Worm (Caenorhabditis elegans) whole organism, L4 larva: ENCODE results near the gene strm-1.

Source experiments
- D1046.2 ChIP-seq: fragments of 200-800 bp; sonication (Bioruptor generic); IDR thresholded peaks from 2 replicates; pipeline ENCODE4 v1.3.6; 2022; ENCODE audit warnings: missing genetic modification characterization, missing compliant biosample characterization
- F44E2.7 ChIP-seq: fragments of 200-800 bp; sonication (Bioruptor generic); IDR thresholded peaks from 2 replicates; pipeline ENCODE4 v2.1.2; 2022; ENCODE audit warnings: missing genetic modification characterization, missing compliant biosample characterization
- Y48G9A.11 ChIP-seq: fragments of 200-800 bp; sonication (Bioruptor generic); IDR thresholded peaks from 2 replicates; pipeline ENCODE4 v1.3.6; 2022; ENCODE audit warnings: missing genetic modification reagents, missing genetic modification characterization, missing compliant biosample characterization
- Y75B8A.6 ChIP-seq: fragments of 200-800 bp; sonication (Bioruptor generic); IDR thresholded peaks from 2 replicates; pipeline ENCODE4 v1.3.6; 2022; ENCODE audit warnings: missing genetic modification reagents, missing genetic modification characterization, missing compliant biosample characterization
- ZK546.5 ChIP-seq, 2 experiments: sonication (generic microtip); optimal IDR thresholded peaks; 2 replicates each; lab custom pipeline; 2017; ENCODE audit warnings: missing biosample characterization in 2 of 2, missing genetic modification characterization in 2 of 2
- aha-1 ChIP-seq: fragments of 150-350 bp; peaks from one replicate; lab custom pipeline; 2014; ENCODE audit warnings: missing biosample characterization, missing genetic modification characterization
- ceh-28 ChIP-seq: fragments of 150-350 bp; optimal IDR thresholded peaks from 2 replicates; lab custom pipeline; 2014; ENCODE audit warnings: missing biosample characterization, missing genetic modification reagents, missing genetic modification characterization
- ceh-32 ChIP-seq: sonication (generic microtip); optimal IDR thresholded peaks from 2 replicates; lab custom pipeline; 2016; ENCODE audit warnings: mild to moderate bottlenecking, missing genetic modification characterization, missing compliant biosample characterization; ENCODE audit not compliant: poor library complexity
- ceh-62 ChIP-seq: sonication (generic microtip); optimal IDR thresholded peaks from 2 replicates; lab custom pipeline; 2017; ENCODE audit warnings: missing biosample characterization, missing genetic modification characterization
- daf-8 ChIP-seq: fragments of 200-800 bp; sonication (Bioruptor generic); IDR thresholded peaks from 2 replicates; pipeline ENCODE4 v1.3.6; 2022; ENCODE audit warnings: missing genetic modification characterization, missing compliant biosample characterization
- duxl-1 ChIP-seq: sonication (generic microtip); optimal IDR thresholded peaks from 2 replicates; lab custom pipeline; 2016; ENCODE audit warnings: mild to moderate bottlenecking, missing genetic modification characterization, moderate library complexity, missing compliant biosample characterization; ENCODE audit not compliant: poor library complexity
- egl-27 ChIP-seq: sonication (generic microtip); optimal IDR thresholded peaks from 3 replicates; lab custom pipeline; 2017; ENCODE audit warnings: missing biosample characterization, missing genetic modification reagents, missing genetic modification characterization
- egl-43 ChIP-seq: fragments of 200-800 bp; sonication (Bioruptor generic); IDR thresholded peaks from 2 replicates; pipeline ENCODE4 v1.3.6; 2022; ENCODE audit warnings: missing genetic modification reagents, missing genetic modification characterization, missing compliant biosample characterization
- hmg-1.1 ChIP-seq: fragments of 200-800 bp; sonication (Bioruptor generic); IDR thresholded peaks from 2 replicates; pipeline ENCODE4 v1.3.6; 2022; ENCODE audit warnings: missing genetic modification reagents, missing genetic modification characterization, missing compliant biosample characterization
- jun-1 ChIP-seq: fragments of 150-350 bp; optimal IDR thresholded peaks from 2 replicates; lab custom pipeline; 2014; ENCODE audit warnings: missing biosample characterization, missing genetic modification reagents, missing genetic modification characterization
- lin-38 ChIP-seq: fragments of 200-800 bp; sonication (Bioruptor generic); IDR thresholded peaks from 2 replicates; pipeline ENCODE4 v1.3.6; 2022; ENCODE audit warnings: missing genetic modification reagents, missing genetic modification characterization, missing compliant biosample characterization
- lin-39 ChIP-seq: fragments of 150-350 bp; optimal IDR thresholded peaks from 2 replicates; lab custom pipeline; 2014; ENCODE audit warnings: missing biosample characterization, missing genetic modification reagents, missing genetic modification characterization
- lsy-2 ChIP-seq, 2 experiments: fragments of 150-350 bp in 1 of 2; sonication (generic microtip) in 1 of 2; optimal IDR thresholded peaks; 2 replicates each; lab custom pipeline; 2014 to 2017; ENCODE audit warnings: missing biosample characterization in 2 of 2, missing genetic modification characterization in 2 of 2
- mep-1 ChIP-seq: fragments of 150-350 bp; sonication (generic microtip); optimal IDR thresholded peaks from 3 replicates; lab custom pipeline; 2014; ENCODE audit warnings: missing biosample characterization, missing genetic modification characterization
- mes-2 ChIP-seq: sonication (generic microtip); optimal IDR thresholded peaks from 2 replicates; lab custom pipeline; 2016; ENCODE audit warnings: missing genotype, mild to moderate bottlenecking, missing genetic modification characterization, missing compliant biosample characterization; ENCODE audit not compliant: poor library complexity, severe bottlenecking
- nhr-25 ChIP-seq: sonication (generic microtip); optimal IDR thresholded peaks from 2 replicates; lab custom pipeline; 2017; ENCODE audit warnings: missing genetic modification characterization, mild to moderate bottlenecking, missing compliant biosample characterization, antibody characterized with exemption, moderate library complexity, borderline replicate concordance; ENCODE audit not compliant: insufficient read depth
- nhr-41 ChIP-seq: fragments of 200-800 bp; sonication (Bioruptor generic); IDR thresholded peaks from 2 replicates; pipeline ENCODE4 v1.3.6; 2022; ENCODE audit warnings: missing genetic modification reagents, missing genetic modification characterization, missing compliant biosample characterization
- pha-4 ChIP-seq, 2 experiments: fragments of 150-350 bp in 1 of 2; fragments of 200-800 bp in 1 of 2; sonication (Bioruptor generic) in 1 of 2; IDR thresholded peaks in 1 of 2; optimal IDR thresholded peaks in 1 of 2; 2 replicates each; pipeline versions ENCODE4 v1.3.6 to Lab custom; 2014 to 2022; ENCODE audit warnings: missing genetic modification characterization in 2 of 2, missing genetic modification reagents in 2 of 2, missing biosample characterization in 1 of 2, missing compliant biosample characterization in 1 of 2
- pqm-1 ChIP-seq: sonication (generic microtip); optimal IDR thresholded peaks from 2 replicates; lab custom pipeline; 2017; ENCODE audit warnings: missing biosample characterization, missing genetic modification characterization
- saeg-2 ChIP-seq: fragments of 200-800 bp; sonication (Bioruptor generic); IDR thresholded peaks from 2 replicates; pipeline ENCODE4 v1.3.6; 2022; ENCODE audit warnings: missing genetic modification reagents, missing genetic modification characterization, missing compliant biosample characterization
- set-16 ChIP-seq: fragments of 200-800 bp; sonication (Bioruptor generic); IDR thresholded peaks from 2 replicates; pipeline ENCODE4 v1.3.6; 2022; ENCODE audit warnings: missing genetic modification reagents, missing genetic modification characterization, missing compliant biosample characterization
- snpc-4 ChIP-seq: fragments of 150-350 bp; optimal IDR thresholded peaks from 2 replicates; lab custom pipeline; 2014; ENCODE audit warnings: missing biosample characterization, missing genetic modification characterization
- spr-1 ChIP-seq: sonication (generic microtip); optimal IDR thresholded peaks from 2 replicates; lab custom pipeline; 2016; ENCODE audit warnings: mild to moderate bottlenecking, missing genetic modification characterization, missing compliant biosample characterization
- unc-62 ChIP-seq, 3 experiments: fragments of 150-350 bp in 1 of 3; sonication (generic microtip); optimal IDR thresholded peaks in 2 of 3; peaks in 1 of 3; 1 replicate in 1 of 3; 2 replicates in 2 of 3; lab custom pipeline; 2014 to 2017; ENCODE audit warnings: missing biosample characterization in 3 of 3, missing genetic modification characterization in 3 of 3, missing genetic modification reagents in 3 of 3, missing genotype in 1 of 3
- vab-7 ChIP-seq: fragments of 200-800 bp; sonication (Bioruptor generic); IDR thresholded peaks from 2 replicates; pipeline ENCODE4 v1.3.6; 2022; ENCODE audit warnings: missing genetic modification reagents, missing genetic modification characterization, missing compliant biosample characterization
- zag-1 ChIP-seq: fragments of 150-350 bp; optimal IDR thresholded peaks from 2 replicates; lab custom pipeline; 2014; ENCODE audit warnings: missing biosample characterization, missing genetic modification characterization
- zip-11 ChIP-seq: fragments of 200-800 bp; sonication (Bioruptor generic); IDR thresholded peaks from 2 replicates; pipeline ENCODE4 v1.3.6; 2022; ENCODE audit warnings: missing genetic modification characterization, missing compliant biosample characterization
- zip-2 ChIP-seq: fragments of 150-350 bp; optimal IDR thresholded peaks from 2 replicates; lab custom pipeline; 2014; ENCODE audit warnings: missing biosample characterization, missing genetic modification characterization

strm-1 gene

DNA sequence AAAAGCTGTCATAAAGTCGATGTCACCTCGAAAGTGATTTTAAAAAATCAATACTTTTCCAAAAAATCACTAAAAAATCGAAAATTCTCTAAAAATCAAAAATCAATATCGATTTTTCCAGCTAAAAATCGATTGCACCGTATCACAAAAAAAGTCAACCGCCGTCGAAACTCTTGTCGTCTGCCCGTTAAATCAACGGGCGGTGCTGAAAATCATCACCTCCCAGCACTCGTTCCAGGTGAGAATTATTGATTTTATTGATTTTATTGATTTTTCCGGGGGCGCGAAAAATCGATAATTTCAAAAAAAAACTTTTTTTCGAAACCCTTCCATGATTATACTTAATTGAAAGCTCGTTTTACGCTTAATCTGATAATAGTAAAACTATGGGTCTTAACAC is 17.6 kb downstream of the strm-1 start:
- no peak for TF ChIP-seq mep-1 (tag; lab: Kevin White, UChicago)
- TF ChIP-seq F44E2.7, result 0 out of 2 replicates have a peak, but pooled peaks have one; percentile 60
- TF ChIP-seq ceh-28 (tag; lab: Kevin White, UChicago), result peak; percentile 90
- no peak for TF ChIP-seq zag-1 (tag; lab: Kevin White, UChicago)
- no peak for TF ChIP-seq lin-39 (tag; lab: Kevin White, UChicago)
- TF ChIP-seq lin-38, result peak; percentile 8

DNA sequence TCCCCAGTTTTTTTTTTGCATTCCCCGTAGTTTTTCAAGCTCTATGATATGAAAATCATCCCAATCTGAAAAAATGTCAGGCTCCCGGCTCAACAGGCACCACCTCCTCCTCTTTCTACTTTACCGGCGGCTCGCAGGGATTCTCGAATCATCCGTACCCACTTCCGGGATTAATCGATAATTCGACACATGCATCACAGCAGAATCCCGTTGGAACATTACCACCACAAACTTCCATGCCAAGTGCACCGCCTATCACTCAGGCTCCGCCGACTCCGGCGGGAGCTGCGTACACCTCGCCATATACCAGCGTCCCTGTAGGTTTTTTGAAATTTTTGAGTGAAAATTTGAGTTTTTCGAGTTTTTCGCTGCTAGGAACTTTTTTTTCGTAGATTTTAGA is 19.4 kb downstream of the strm-1 start:
- TF ChIP-seq duxl-1 (tag; lab: Kevin White, UChicago), result no peak
- TF ChIP-seq saeg-2, result no peak
- no peak for TF ChIP-seq jun-1 (tag; lab: Kevin White, UChicago)
- TF ChIP-seq unc-62 (GFP tag; optimal IDR thresholded peaks at IDR 0.05 in 1 of 2; lab: Kevin White, UChicago), result peak in 1 of 2 experiments; percentile 12
- no peak for TF ChIP-seq unc-62 (tag; optimal IDR thresholded peaks at IDR 0.05; lab: Kevin White, UChicago)
- TF ChIP-seq snpc-4, result no peak
- TF ChIP-seq Y75B8A.6 (GFP tag; lab: Robert Waterston, UW), result no peak
- no peak for TF ChIP-seq D1046.2 (GFP tag; lab: Robert Waterston, UW)
- TF ChIP-seq egl-43 (GFP tag; lab: Robert Waterston, UW), result peak; percentile 60; the same call in 1 of the 2 replicates
- no peak for TF ChIP-seq ZK546.5 (tag; optimal IDR thresholded peaks at IDR 0.05; lab: Kevin White, UChicago)
- TF ChIP-seq nhr-41 (GFP tag; lab: Robert Waterston, UW), result no peak
- TF ChIP-seq pha-4 (GFP tag; IDR thresholded peaks at IDR 0.05; lab: Robert Waterston, UW), result no peak
- TF ChIP-seq pha-4 (tag; optimal IDR thresholded peaks at IDR 0.05; lab: Kevin White, UChicago), result no peak
- TF ChIP-seq vab-7 (GFP tag; lab: Robert Waterston, UW), result no peak
- TF ChIP-seq zip-11 (GFP tag; lab: Robert Waterston, UW), result no peak
- TF ChIP-seq ceh-62 (tag; lab: Kevin White, UChicago), result no peak
- TF ChIP-seq aha-1 (tag; lab: Kevin White, UChicago), result peak; percentile 53

DNA sequence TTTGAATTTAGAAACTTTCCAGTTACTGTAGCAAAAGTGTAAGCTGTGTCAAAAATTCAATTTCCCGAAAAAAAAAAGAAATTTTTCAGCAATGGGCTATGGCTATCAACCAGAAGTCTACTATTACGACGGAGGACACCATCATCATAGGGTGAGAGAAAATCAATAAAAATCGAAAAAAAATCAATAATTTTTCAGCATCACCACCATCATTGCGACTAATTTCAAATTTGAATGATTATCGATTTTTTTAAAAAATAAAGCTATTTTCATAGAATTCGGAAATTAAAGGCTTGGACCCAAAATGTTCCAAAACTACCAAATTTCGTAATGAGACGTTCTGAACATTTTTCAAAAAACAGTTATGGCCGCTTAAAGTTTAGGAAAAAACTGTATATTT is 21.8 kb downstream of the strm-1 start:
- peak; percentile 82 for TF ChIP-seq ceh-28 (tag; lab: Kevin White, UChicago)
- TF ChIP-seq pqm-1 (tag; lab: Kevin White, UChicago), result no peak

DNA sequence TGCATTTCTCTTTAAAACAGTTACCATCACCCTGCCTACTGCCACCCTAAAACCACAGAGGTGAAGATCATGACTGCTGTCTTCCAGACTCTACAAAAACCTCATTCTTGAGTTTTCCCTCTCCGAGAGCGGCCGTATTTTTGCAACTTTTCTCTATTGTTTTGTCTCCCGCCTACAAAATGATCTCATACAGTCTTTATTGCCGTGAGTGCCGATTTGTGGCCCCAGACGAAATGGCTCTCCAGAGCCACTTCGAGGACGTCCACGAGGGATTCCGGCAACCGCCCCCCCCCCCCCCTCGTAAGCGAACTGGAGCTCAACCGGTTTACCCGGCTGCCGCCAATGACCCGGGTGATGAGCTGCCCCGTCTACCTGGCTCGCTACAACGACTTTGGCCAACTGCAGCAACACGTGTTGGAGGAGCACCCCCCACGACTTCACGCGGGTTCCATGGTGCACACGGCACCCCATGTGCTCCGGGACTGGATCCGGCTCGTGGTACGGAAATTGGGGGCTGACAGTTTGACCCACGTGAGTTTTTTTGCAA is 23.0 kb downstream of the strm-1 start:
- TF ChIP-seq set-16 (GFP tag; lab: Robert Waterston, UW) (peak; percentile 97), Y48G9A.11 (no peak), daf-8 (GFP tag; lab: Robert Waterston, UW) (0 out of 2 replicates have a peak, but pooled peaks have one; percentile 12), aha-1 (tag; lab: Kevin White, UChicago) (peak; percentile 90)

DNA sequence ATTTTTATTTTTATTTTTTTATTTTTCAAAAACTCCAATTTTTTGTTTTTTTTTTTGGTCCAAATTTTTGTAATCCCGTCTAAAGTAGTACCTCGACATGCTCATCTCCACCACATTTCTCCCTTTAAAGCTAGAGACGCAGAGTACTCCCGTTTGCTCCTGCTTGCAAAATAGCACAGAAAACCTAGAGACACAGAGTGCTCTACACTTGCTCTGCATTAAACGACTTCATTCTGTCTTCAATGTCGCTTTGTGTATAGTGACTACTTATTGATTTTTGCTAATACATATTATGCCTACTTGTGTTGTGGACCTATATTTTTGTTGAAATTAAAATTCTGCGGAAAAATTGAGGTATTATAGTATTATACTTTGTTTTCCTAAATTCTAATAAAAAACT is 24.3 kb downstream of the strm-1 start, which contains the start of gene W04B5.8:
Gene W04B5.8 (plus strand): TSS at position 195 of the 400 bp plus-strand sequence.
- TF ChIP-seq nhr-25 (tag; lab: Kevin White, UChicago) (no peak), mes-2 (peak; percentile 19), hmg-1.1 (GFP tag; lab: Robert Waterston, UW) (peak; percentile 35; the same call in 1 of the 2 replicates), aha-1 (tag; lab: Kevin White, UChicago) (peak; percentile 80), spr-1 (no peak), egl-27 (tag; lab: Kevin White, UChicago) (no peak), zip-2 (tag; lab: Kevin White, UChicago) (no peak), ceh-32 (tag; lab: Kevin White, UChicago) (no peak), lsy-2 (tag; optimal IDR thresholded peaks at IDR 0.05; lab: Kevin White, UChicago) (peak in 1 of 2 experiments; percentile 4)
